Fruit fly (Drosophila melanogaster) whole organism, embryonic: ENCODE results near the gene Cpsf5.

Source experiments
- Atf6 ChIP-seq: fragments of 200-800 bp; sonication (Bioruptor generic); IDR thresholded peaks from 2 replicates; pipeline ENCODE4 v1.3.6; 2022; ENCODE audit warnings: missing biosample characterization, missing genetic modification characterization
- CG10267 ChIP-seq: fragments of 200-800 bp; sonication (Bioruptor generic); optimal IDR thresholded peaks from 2 replicates; lab custom pipeline; 2018; ENCODE audit warnings: missing biosample characterization, mild to moderate bottlenecking, missing genetic modification characterization, moderate library complexity
- CG12219 ChIP-seq: fragments of 200-800 bp; sonication (Bioruptor generic); optimal IDR thresholded peaks from 3 replicates; lab custom pipeline; 2018; ENCODE audit warnings: missing biosample characterization, mild to moderate bottlenecking, missing genetic modification characterization
- CG13296 ChIP-seq: fragments of 200-800 bp; sonication (Bioruptor generic); optimal IDR thresholded peaks from 3 replicates; lab custom pipeline; 2018; ENCODE audit warnings: missing biosample characterization, mild to moderate bottlenecking, missing genetic modification characterization
- CG15269 ChIP-seq: fragments of 200-800 bp; sonication (Bioruptor generic); optimal IDR thresholded peaks from 2 replicates; lab custom pipeline; 2018; ENCODE audit warnings: missing biosample characterization, mild to moderate bottlenecking, missing genetic modification characterization, moderate library complexity
- CG1647 ChIP-seq: fragments of 200-800 bp; sonication (Bioruptor generic); optimal IDR thresholded peaks from 3 replicates; lab custom pipeline; 2016; ENCODE audit warnings: missing biosample characterization, missing genetic modification characterization
- CG17912 ChIP-seq: fragments of 200-800 bp; sonication (Bioruptor generic); optimal IDR thresholded peaks from 2 replicates; lab custom pipeline; 2018; ENCODE audit warnings: missing biosample characterization, mild to moderate bottlenecking, missing genetic modification characterization
- CG2678 ChIP-seq: fragments of 200-800 bp; sonication (Bioruptor generic); optimal IDR thresholded peaks from 3 replicates; lab custom pipeline; 2019; ENCODE audit warnings: missing biosample characterization, mild to moderate bottlenecking, missing genetic modification characterization, moderate library complexity
- CG2889 ChIP-seq: fragments of 200-800 bp; sonication (Bioruptor generic); IDR thresholded peaks from 3 replicates; pipeline ENCODE4 v1.3.6; 2022; ENCODE audit warnings: missing biosample characterization, missing genetic modification characterization
- CG32532 ChIP-seq: fragments of 200-800 bp; sonication (Bioruptor generic); IDR thresholded peaks from 2 replicates; pipeline ENCODE4 v1.3.6; 2022; ENCODE audit warnings: missing biosample characterization, missing genetic modification characterization
- CG32772 ChIP-seq: fragments of 200-800 bp; sonication (Bioruptor generic); IDR thresholded peaks from 2 replicates; pipeline ENCODE4 v1.3.6; 2022; ENCODE audit warnings: missing biosample characterization, missing genetic modification characterization
- CG33213 ChIP-seq: fragments of 200-800 bp; sonication (Bioruptor generic); optimal IDR thresholded peaks from 3 replicates; lab custom pipeline; 2016; ENCODE audit warnings: missing biosample characterization, missing genetic modification characterization
- CG34422 ChIP-seq: fragments of 200-800 bp; sonication (Bioruptor generic); IDR thresholded peaks from 3 replicates; pipeline ENCODE4 v1.3.6; 2022; ENCODE audit warnings: missing biosample characterization, missing genetic modification characterization
- CG4328 ChIP-seq: fragments of 200-800 bp; sonication (Bioruptor generic); optimal IDR thresholded peaks from 3 replicates; lab custom pipeline; 2017; ENCODE audit warnings: missing biosample characterization, missing genetic modification reagents, missing genetic modification characterization
- CG4707 ChIP-seq: fragments of 200-800 bp; sonication (Bioruptor generic); optimal IDR thresholded peaks from 2 replicates; lab custom pipeline; 2018; ENCODE audit warnings: missing biosample characterization, mild to moderate bottlenecking, missing genetic modification characterization, moderate library complexity
- CG5245 ChIP-seq: fragments of 200-800 bp; sonication (Bioruptor generic); optimal IDR thresholded peaks from 3 replicates; lab custom pipeline; 2016; ENCODE audit warnings: missing biosample characterization, missing genetic modification characterization
- CG7928 ChIP-seq: fragments of 200-800 bp; sonication (Bioruptor generic); optimal IDR thresholded peaks from 2 replicates; lab custom pipeline; 2017; ENCODE audit warnings: missing biosample characterization, mild to moderate bottlenecking, missing genetic modification characterization
- D19B ChIP-seq: fragments of 200-800 bp; sonication (Bioruptor generic); optimal IDR thresholded peaks from 2 replicates; lab custom pipeline; 2017; ENCODE audit warnings: missing biosample characterization, mild to moderate bottlenecking, missing genetic modification characterization
- H15 ChIP-seq: fragments of 200-800 bp; sonication (Bioruptor generic); IDR thresholded peaks from 3 replicates; pipeline ENCODE4 v1.3.6; 2022; ENCODE audit warnings: missing biosample characterization, missing genetic modification characterization
- HLHmδ ChIP-seq: fragments of 200-800 bp; sonication (Bioruptor generic); optimal IDR thresholded peaks from 2 replicates; lab custom pipeline; 2018; ENCODE audit warnings: missing biosample characterization, mild to moderate bottlenecking, missing genetic modification characterization, moderate library complexity
- Hsf ChIP-seq: fragments of 200-800 bp; sonication (Bioruptor generic); optimal IDR thresholded peaks from 3 replicates; lab custom pipeline; 2016; ENCODE audit warnings: missing biosample characterization, missing genetic modification characterization
- Lhr ChIP-seq: fragments of 200-800 bp; sonication (Bioruptor generic); optimal IDR thresholded peaks from 3 replicates; lab custom pipeline; 2017; ENCODE audit warnings: mild to moderate bottlenecking, missing biosample characterization, missing genetic modification reagents, missing genetic modification characterization
- Rfx ChIP-seq: fragments of 200-800 bp; sonication (Bioruptor generic); IDR thresholded peaks from 2 replicates; pipeline ENCODE4 v1.3.6; 2022; ENCODE audit warnings: missing biosample characterization, missing genetic modification characterization
- Spps ChIP-seq: fragments of 200-800 bp; sonication (Bioruptor generic); optimal IDR thresholded peaks from 2 replicates; lab custom pipeline; 2018; ENCODE audit warnings: missing biosample characterization, mild to moderate bottlenecking, missing genetic modification characterization
- Trl ChIP-seq, 3 experiments: fragments of >200 bp in 2 of 3; fragments of 200-800 bp in 1 of 3; sonication (Bioruptor generic) in 1 of 3; optimal IDR thresholded peaks; 2 replicates in 1 of 3; 3 replicates in 2 of 3; lab custom pipeline; 2016 to 2017; ENCODE audit warnings: missing biosample characterization in 1 of 3, missing genetic modification characterization in 1 of 3
- ap ChIP-seq: fragments of 200-800 bp; sonication (Bioruptor generic); IDR thresholded peaks from 2 replicates; pipeline ENCODE4 v1.3.6; 2022; ENCODE audit warnings: missing biosample characterization, missing genetic modification characterization
- ara ChIP-seq: fragments of 200-800 bp; sonication (Bioruptor generic); IDR thresholded peaks from 2 replicates; pipeline ENCODE4 v1.3.6; 2022; ENCODE audit warnings: missing biosample characterization, missing genetic modification characterization
- ato ChIP-seq: fragments of 200-800 bp; sonication (Bioruptor generic); IDR thresholded peaks from 2 replicates; pipeline ENCODE4 v1.3.6; 2022; ENCODE audit warnings: missing biosample characterization, missing genetic modification characterization; ENCODE audit not compliant: partially characterized antibody
- bab2 ChIP-seq: fragments of 200-800 bp; sonication (Bioruptor generic); optimal IDR thresholded peaks from 2 replicates; lab custom pipeline; 2016; ENCODE audit warnings: missing biosample characterization, missing genetic modification characterization
- chif ChIP-seq, 2 experiments: fragments of 200-800 bp; sonication (Bioruptor generic); optimal IDR thresholded peaks; 3 replicates each; lab custom pipeline; 2016; ENCODE audit warnings: missing biosample characterization in 2 of 2, missing genetic modification characterization in 2 of 2
- ci ChIP-seq: fragments of 200-800 bp; sonication (Bioruptor generic); IDR thresholded peaks from 3 replicates; pipeline ENCODE4 v1.3.6; 2022; ENCODE audit warnings: missing biosample characterization, missing genetic modification characterization
- ems ChIP-seq: fragments of 200-800 bp; sonication (Bioruptor generic); optimal IDR thresholded peaks from 3 replicates; lab custom pipeline; 2016; ENCODE audit warnings: missing biosample characterization, missing genetic modification characterization
- eve ChIP-seq, 2 experiments: fragments of >200 bp; optimal IDR thresholded peaks; 2 replicates each; lab custom pipeline; 2017; ENCODE audit warnings: missing biosample characterization in 2 of 2, missing genetic modification characterization in 2 of 2
- exex ChIP-seq: fragments of 200-800 bp; sonication (Bioruptor generic); optimal IDR thresholded peaks from 4 replicates; lab custom pipeline; 2018; ENCODE audit warnings: missing biosample characterization, mild to moderate bottlenecking, missing genetic modification characterization, moderate library complexity
- ham ChIP-seq: fragments of 200-800 bp; sonication (Bioruptor generic); IDR thresholded peaks from 2 replicates; pipeline ENCODE4 v1.3.6; 2022; ENCODE audit warnings: missing biosample characterization, missing genetic modification characterization
- insv ChIP-seq, 2 experiments: fragments of 200-800 bp; sonication (Bioruptor generic); optimal IDR thresholded peaks; 3 replicates each; lab custom pipeline; 2016 to 2018; ENCODE audit warnings: missing biosample characterization in 2 of 2, missing genetic modification characterization in 2 of 2
- jumu ChIP-seq: fragments of 200-800 bp; sonication (Bioruptor generic); optimal IDR thresholded peaks from 3 replicates; lab custom pipeline; 2016; ENCODE audit warnings: missing biosample characterization, missing genetic modification characterization
- lbe ChIP-seq: fragments of 200-800 bp; sonication (Bioruptor generic); optimal IDR thresholded peaks from 2 replicates; lab custom pipeline; 2016; ENCODE audit warnings: missing biosample characterization, mild to moderate bottlenecking, missing genetic modification characterization
- lilli ChIP-seq: fragments of 200-800 bp; sonication (Bioruptor generic); optimal IDR thresholded peaks from 3 replicates; lab custom pipeline; 2016; ENCODE audit warnings: missing biosample characterization, missing genetic modification characterization
- luna ChIP-seq: fragments of 200-800 bp; sonication (Bioruptor generic); optimal IDR thresholded peaks from 2 replicates; lab custom pipeline; 2016; ENCODE audit warnings: missing biosample characterization, missing genetic modification characterization
- mam ChIP-seq: fragments of 200-800 bp; sonication (Bioruptor generic); optimal IDR thresholded peaks from 3 replicates; lab custom pipeline; 2016; ENCODE audit warnings: missing biosample characterization, missing genetic modification characterization
- mirr ChIP-seq: fragments of 200-800 bp; sonication (Bioruptor generic); optimal IDR thresholded peaks from 3 replicates; lab custom pipeline; 2018; ENCODE audit warnings: missing biosample characterization, mild to moderate bottlenecking, missing genetic modification characterization
- nau ChIP-seq: fragments of 200-800 bp; sonication (Bioruptor generic); optimal IDR thresholded peaks from 3 replicates; lab custom pipeline; 2017; ENCODE audit warnings: missing biosample characterization, mild to moderate bottlenecking, missing genetic modification characterization, missing genetic modification reagents
- nerfin-1 ChIP-seq: fragments of 200-800 bp; sonication (Bioruptor generic); optimal IDR thresholded peaks from 3 replicates; lab custom pipeline; 2019; ENCODE audit warnings: missing biosample characterization, mild to moderate bottlenecking, missing genetic modification characterization, moderate library complexity
- pb ChIP-seq: fragments of 200-800 bp; sonication (Bioruptor generic); optimal IDR thresholded peaks from 3 replicates; lab custom pipeline; 2016; ENCODE audit warnings: missing biosample characterization, missing genetic modification characterization
- ranshi ChIP-seq: fragments of 200-800 bp; sonication (Bioruptor generic); IDR thresholded peaks from 2 replicates; pipeline ENCODE4 v1.3.6; 2022; ENCODE audit warnings: missing biosample characterization, missing genetic modification characterization
- schlank ChIP-seq: fragments of 200-800 bp; sonication (Bioruptor generic); optimal IDR thresholded peaks from 2 replicates; lab custom pipeline; 2018; ENCODE audit warnings: missing biosample characterization, mild to moderate bottlenecking, missing genetic modification characterization
- scrt ChIP-seq: fragments of 200-800 bp; sonication (Bioruptor generic); optimal IDR thresholded peaks from 2 replicates; lab custom pipeline; 2018; ENCODE audit warnings: missing biosample characterization, mild to moderate bottlenecking, missing genetic modification characterization, moderate library complexity
- seq ChIP-seq: fragments of 200-800 bp; sonication (Bioruptor generic); IDR thresholded peaks from 2 replicates; pipeline ENCODE4 v1.3.6; 2022; ENCODE audit warnings: missing biosample characterization, missing genetic modification characterization
- trem ChIP-seq: fragments of 200-800 bp; optimal IDR thresholded peaks from 3 replicates; lab custom pipeline; 2019; ENCODE audit warnings: missing biosample characterization, mild to moderate bottlenecking, missing genetic modification characterization, moderate library complexity
- yki ChIP-seq: fragments of >200 bp; optimal IDR thresholded peaks from 3 replicates; lab custom pipeline; 2018

Gene Cpsf5

DNA sequence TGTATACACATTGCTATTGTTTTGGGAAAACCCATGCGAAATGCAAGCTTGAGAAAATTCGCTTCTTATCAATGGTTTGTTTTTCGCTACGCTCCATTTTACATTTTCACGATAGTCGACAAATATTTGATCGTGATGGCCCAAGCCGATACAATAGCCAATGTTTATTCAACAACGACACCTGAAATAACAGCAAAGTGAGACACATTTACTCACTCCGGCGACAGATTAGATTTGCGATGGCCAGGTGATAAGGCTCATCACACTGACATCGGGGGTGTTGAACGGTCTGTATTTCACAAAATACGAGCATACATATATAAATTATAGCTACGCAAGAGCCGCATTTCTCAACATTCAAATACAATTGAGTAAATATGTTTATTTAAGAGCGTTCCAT, 13.7 kb upstream of the Cpsf5 start:
- TF ChIP-seq HLHmδ (GFP tag; lab: Kevin White, UChicago) (peak; percentile 71), CG17912 (GFP tag; lab: Kevin White, UChicago) (peak; percentile 4), jumu (GFP tag; lab: Kevin White, UChicago) (no peak), H15 (GFP tag; lab: Robert Waterston, UW) (no peak), Lhr (GFP tag; lab: Kevin White, UChicago) (no peak), trem (tag; lab: Kevin White, UChicago) (peak; percentile 13), chif (GFP tag; optimal IDR thresholded peaks at IDR 0.05; lab: Kevin White, UChicago) (peak in 1 of 2 experiments; percentile 1), D19B (GFP tag; lab: Kevin White, UChicago) (peak; percentile 59), exex (tag; lab: Kevin White, UChicago) (peak; percentile 79), CG5245 (no peak), ems (peak; percentile 38), CG2889 (GFP tag; lab: Robert Waterston, UW) (no peak), yki (lab: Kevin White, UChicago) (no peak), mirr (GFP tag; lab: Kevin White, UChicago) (peak; percentile 92), Atf6 (GFP tag; lab: Robert Waterston, UW) (peak; percentile 77), CG7928 (GFP tag; lab: Kevin White, UChicago) (peak; percentile 43), nau (GFP tag; lab: Kevin White, UChicago) (peak; percentile 82), ara (GFP tag; lab: Robert Waterston, UW) (peak; percentile 67), luna (GFP tag; lab: Kevin White, UChicago) (peak; percentile 82), CG34422 (GFP tag; lab: Robert Waterston, UW) (no peak), CG32772 (no peak), pb (GFP tag; lab: Kevin White, UChicago) (no peak), ranshi (GFP tag; lab: Robert Waterston, UW) (peak; percentile 51; the same call in 1 of the 2 replicates), ap (GFP tag; lab: Robert Waterston, UW) (no peak), CG4707 (GFP tag; lab: Kevin White, UChicago) (peak; percentile 34), schlank (peak; percentile 89), seq (GFP tag; lab: Robert Waterston, UW) (peak; percentile 35; the same call in 1 of the 2 replicates), CG32532 (GFP tag; lab: Robert Waterston, UW) (peak; percentile 30; the same call in 1 of the 2 replicates), Spps (tag; lab: Kevin White, UChicago) (peak; percentile 41), ham (GFP tag; lab: Robert Waterston, UW) (peak; percentile 31; the same call in 1 of the 2 replicates), nerfin-1 (peak; percentile 56), scrt (peak; percentile 82), CG1647 (GFP tag; lab: Kevin White, UChicago) (peak; percentile 69), Rfx (GFP tag; lab: Robert Waterston, UW) (peak; percentile 69), CG15269 (tag; lab: Kevin White, UChicago) (peak; percentile 1), CG10267 (tag; lab: Kevin White, UChicago) (no peak), CG33213 (GFP tag; lab: Kevin White, UChicago) (peak; percentile 75), CG13296 (GFP tag; lab: Kevin White, UChicago) (peak; percentile 84), CG12219 (GFP tag; lab: Kevin White, UChicago) (peak; percentile 30), insv (GFP tag; optimal IDR thresholded peaks at IDR 0.05; lab: Kevin White, UChicago) (no peak), CG2678 (peak; percentile 87), ato (GFP tag; lab: Robert Waterston, UW) (no peak), CG4328 (GFP tag; lab: Kevin White, UChicago) (peak; percentile 70), lbe (GFP tag; lab: Kevin White, UChicago) (peak; percentile 16), Trl (optimal IDR thresholded peaks at IDR 0.05; lab: Kevin White, UChicago) (no peak), Trl (GFP tag; optimal IDR thresholded peaks at IDR 0.05; lab: Kevin White, UChicago) (peak; percentile 70), mam (peak; percentile 68), ci (GFP tag; lab: Robert Waterston, UW) (peak; percentile 50; the same call in 2 of the 3 replicates), bab2 (peak; percentile 44), lilli (GFP tag; lab: Kevin White, UChicago) (peak; percentile 17), Hsf (GFP tag; lab: Kevin White, UChicago) (no peak), eve (GFP tag; optimal IDR thresholded peaks at IDR 0.05; lab: Kevin White, UChicago) (peak in 1 of 2 experiments; percentile 13)
